Worm (Caenorhabditis elegans) whole organism, L4/young adult: ENCODE results near the gene C18E9.8.

Source experiments
- W03F9.2 ChIP-seq: fragments of 150-350 bp; optimal IDR thresholded peaks from 2 replicates; lab custom pipeline; 2014; ENCODE audit warnings: missing biosample characterization, missing genetic modification characterization
- dao-5 ChIP-seq: sonication (generic microtip); optimal IDR thresholded peaks from 2 replicates; lab custom pipeline; 2016; ENCODE audit warnings: missing genotype, missing genetic modification characterization, moderate library complexity, missing compliant biosample characterization
- him-1 ChIP-seq: sonication (generic microtip); optimal IDR thresholded peaks from 2 replicates; lab custom pipeline; 2016; ENCODE audit warnings: missing genotype, missing genetic modification reagents, missing genetic modification characterization, missing compliant biosample characterization

DNA sequence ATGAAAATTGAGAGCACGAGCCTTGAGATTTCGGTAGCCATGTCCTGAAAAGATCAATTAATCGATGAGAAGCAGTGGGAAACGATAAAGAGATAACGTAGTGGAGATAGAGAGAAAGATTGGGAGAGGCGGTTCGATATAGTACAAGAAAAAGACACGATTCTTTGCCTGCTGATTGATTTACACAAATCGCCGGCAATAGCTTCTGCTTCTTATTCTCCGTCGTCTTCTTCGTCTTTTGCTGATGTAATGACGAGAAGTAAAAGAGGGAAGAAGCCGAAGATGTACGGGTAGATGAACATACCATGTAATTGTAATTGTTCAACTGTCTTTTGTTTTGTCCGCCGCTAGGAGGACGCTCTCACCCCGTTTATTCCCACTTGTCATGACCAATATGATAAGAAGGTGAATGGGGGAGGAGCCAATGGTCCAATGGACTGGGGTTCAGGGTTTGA, 41.4 kb upstream of the C18E9.8 start, which contains the start of gene F37B12.1:
- no peak for TF ChIP-seq him-1
- no peak for TF ChIP-seq dao-5 (tag; lab: Kevin White, UChicago)
- TF ChIP-seq W03F9.2 = no peak
